Fruit fly (Drosophila melanogaster) S2 (cell line): ENCODE results near the gene Cyp313b1.

Source experiments
- CG8478 ChIP-seq: fragments of >200 bp; optimal IDR thresholded peaks from 2 replicates; lab custom pipeline; 2018
- CTCF ChIP-seq, 2 experiments: fragments of >200 bp; optimal IDR thresholded peaks; 2 replicates each; lab custom pipeline; 2018

DNA sequence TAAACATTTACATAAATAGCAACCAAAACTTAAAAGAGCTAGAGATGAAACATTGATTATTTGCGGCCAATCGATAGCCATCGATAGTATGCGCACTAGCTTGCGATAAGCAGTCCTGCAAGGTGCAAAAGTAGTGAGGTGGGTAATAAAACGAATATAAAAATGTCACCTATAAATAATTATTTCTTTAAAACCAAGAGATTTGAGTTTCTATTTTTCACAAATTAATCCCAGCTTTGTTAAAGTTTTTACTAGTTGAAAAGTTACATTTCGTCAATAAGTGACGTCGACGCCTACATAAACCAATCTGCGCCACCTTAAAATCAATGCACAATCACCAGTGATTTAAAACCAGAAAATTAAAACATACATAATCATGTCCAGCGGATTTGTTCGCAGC, 5.3 kb upstream of the Cyp313b1 start, which contains the start of the genes Mkk4 and SLIRP2:
- TF ChIP-seq CG8478 (lab: Kevin White, UChicago) (no peak), CTCF (optimal IDR thresholded peaks at IDR 0.05; lab: Kevin White, UChicago) (no peak)
